Worm (Caenorhabditis elegans): ENCODE results near the gene mak-1.

mak-1 gene

DNA sequence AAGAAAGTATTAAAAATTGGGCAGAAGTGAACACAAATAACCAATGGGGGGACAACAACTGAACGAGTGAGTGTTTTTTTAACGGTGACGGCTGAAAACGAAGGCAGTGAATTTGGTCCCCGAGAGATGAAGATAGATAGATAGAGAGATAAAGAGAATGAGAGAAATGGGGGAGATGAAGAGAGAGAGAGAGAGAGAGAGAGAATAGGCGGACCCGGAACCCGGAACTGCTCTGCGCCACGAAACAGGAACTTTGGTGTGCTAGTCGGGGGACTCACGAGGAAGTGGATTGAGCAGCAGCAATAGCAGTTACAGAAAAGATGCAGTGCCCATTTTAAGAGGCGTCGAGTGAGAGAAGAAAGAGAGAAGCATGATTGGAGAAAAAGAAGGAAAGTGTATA, 52.5 kb downstream of the mak-1 start (continued):
- peak; percentile 61 for TF ChIP-seq xbp-1 (tag; optimal IDR thresholded peaks at IDR 0.05)
- TF ChIP-seq unc-98 (GFP tag; IDR thresholded peaks at IDR 0.05) = no peak
- no peak for TF ChIP-seq ceh-63 (GFP tag; optimal IDR thresholded peaks at IDR 0.05)
- peak; percentile 6 for TF ChIP-seq skn-1 (tag; optimal IDR thresholded peaks at IDR 0.05)
- no peak for TF ChIP-seq Y116A8C.19 (tag; optimal IDR thresholded peaks at IDR 0.05; ENCODE audit: borderline replicate concordance)
- TF ChIP-seq lin-13 (GFP tag; optimal IDR thresholded peaks at IDR 0.05) = no peak
- TF ChIP-seq lin-15B (tag; optimal IDR thresholded peaks at IDR 0.05) = no peak
- no peak for TF ChIP-seq elt-2 (tag; optimal IDR thresholded peaks at IDR 0.05)
- peak; percentile 54 for TF ChIP-seq irx-1 (tag; optimal IDR thresholded peaks at IDR 0.05)
- no peak for TF ChIP-seq ces-1 (GFP tag; optimal IDR thresholded peaks at IDR 0.05)
- TF ChIP-seq hlh-17 (GFP tag; optimal IDR thresholded peaks at IDR 0.05; ENCODE audit: borderline replicate concordance) = no peak
- no peak for TF ChIP-seq nhr-237 (tag; optimal IDR thresholded peaks at IDR 0.05)
- peak; percentile 48 to 68 (median 65) for TF ChIP-seq ceh-82 (tag; optimal IDR thresholded peaks at IDR 0.05)
- TF ChIP-seq nhr-19 (GFP tag; conservative IDR thresholded peaks at IDR 0.05) = peak; percentile 52
- TF ChIP-seq rnt-1 (tag; optimal IDR thresholded peaks at IDR 0.05) = peak; percentile 51
- no peak for TF ChIP-seq elt-3 (tag; optimal IDR thresholded peaks at IDR 0.05)
- TF ChIP-seq lin-35 (GFP tag; optimal IDR thresholded peaks at IDR 0.05) = peak in 1 of 2 experiments; percentile 50
- no peak for TF ChIP-seq hlh-4 (tag; optimal IDR thresholded peaks at IDR 0.05)
- TF ChIP-seq dsc-1 (tag; optimal IDR thresholded peaks at IDR 0.05) = peak; percentile 53
- no peak for TF ChIP-seq nhr-76 (tag; optimal IDR thresholded peaks at IDR 0.05)
- peak; percentile 88 for TF ChIP-seq nhr-71 (tag; optimal IDR thresholded peaks at IDR 0.05)
- peak; percentile 70 for TF ChIP-seq snu-23 (GFP tag; optimal IDR thresholded peaks at IDR 0.05)
